Fruit fly (Drosophila melanogaster) whole organism, wandering third instar larva: ENCODE results near the gene spirit.

Experiments
- Dfd ChIP-seq: fragments of >200 bp; optimal IDR thresholded peaks from 2 replicates; lab custom pipeline; 2017; ENCODE audit warnings: missing biosample characterization, missing genetic modification characterization
- Hr78 ChIP-seq: fragments of >200 bp; optimal IDR thresholded peaks from 2 replicates; lab custom pipeline; 2017; ENCODE audit warnings: missing biosample characterization, missing genetic modification characterization
- Myc ChIP-seq: fragments of >200 bp; optimal IDR thresholded peaks from 2 replicates; lab custom pipeline; 2017
- br ChIP-seq: fragments of 200-800 bp; sonication (Bioruptor generic); optimal IDR thresholded peaks from 2 replicates; lab custom pipeline; 2016; ENCODE audit warnings: missing biosample characterization, missing genetic modification characterization
- fru ChIP-seq: fragments of 200-800 bp; sonication (Bioruptor generic); optimal IDR thresholded peaks from 3 replicates; lab custom pipeline; 2016; ENCODE audit warnings: missing biosample characterization, mild to moderate bottlenecking, missing genetic modification characterization
- h ChIP-seq: fragments of 200-800 bp; sonication (Bioruptor generic); optimal IDR thresholded peaks from 3 replicates; lab custom pipeline; 2016; ENCODE audit warnings: missing biosample characterization, mild to moderate bottlenecking, missing genetic modification characterization
- psq ChIP-seq: fragments of 200-800 bp; sonication (Bioruptor generic); optimal IDR thresholded peaks from 3 replicates; lab custom pipeline; 2017; ENCODE audit warnings: missing biosample characterization, mild to moderate bottlenecking, missing genetic modification characterization, moderate library complexity
- usp ChIP-seq: fragments of >200 bp; optimal IDR thresholded peaks from 2 replicates; lab custom pipeline; 2017; ENCODE audit warnings: missing biosample characterization, missing genetic modification characterization
- woc ChIP-seq: sonication (Bioruptor generic); optimal IDR thresholded peaks from 2 replicates; lab custom pipeline; 2016; ENCODE audit warnings: missing biosample characterization, mild to moderate bottlenecking, missing genetic modification characterization

DNA sequence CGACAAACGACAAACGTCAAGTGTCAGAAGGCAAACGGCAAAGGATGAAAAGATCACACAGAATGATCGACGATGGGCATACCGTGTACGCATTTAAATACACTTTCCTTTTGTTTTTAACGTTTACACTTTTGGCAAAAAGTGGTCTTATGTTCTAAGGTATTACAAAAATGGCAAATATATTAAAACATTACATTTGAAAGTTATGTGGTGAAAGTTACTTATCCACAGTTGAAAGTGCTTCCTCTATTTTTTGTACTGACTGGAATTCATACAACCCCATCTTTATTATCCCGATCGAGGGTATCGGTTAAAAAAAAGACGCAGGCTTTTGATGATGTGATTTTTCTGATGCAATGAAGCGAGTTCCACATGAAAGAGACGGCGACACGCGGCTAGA is 42.9 kb upstream of the spirit start:
- TF ChIP-seq psq (GFP tag; lab: Kevin White, UChicago) (no peak), h (GFP tag; lab: Kevin White, UChicago) (no peak), woc (GFP tag; lab: Kevin White, UChicago) (no peak), Myc (lab: Kevin White, UChicago) (no peak), fru (no peak), Dfd (GFP tag; lab: Kevin White, UChicago) (no peak), br (GFP tag; lab: Kevin White, UChicago) (no peak), usp (GFP tag; lab: Kevin White, UChicago) (no peak), Hr78 (GFP tag; lab: Kevin White, UChicago) (no peak)
